Fruit fly (Drosophila melanogaster): ENCODE data around the gene Mi-2.

DNA sequence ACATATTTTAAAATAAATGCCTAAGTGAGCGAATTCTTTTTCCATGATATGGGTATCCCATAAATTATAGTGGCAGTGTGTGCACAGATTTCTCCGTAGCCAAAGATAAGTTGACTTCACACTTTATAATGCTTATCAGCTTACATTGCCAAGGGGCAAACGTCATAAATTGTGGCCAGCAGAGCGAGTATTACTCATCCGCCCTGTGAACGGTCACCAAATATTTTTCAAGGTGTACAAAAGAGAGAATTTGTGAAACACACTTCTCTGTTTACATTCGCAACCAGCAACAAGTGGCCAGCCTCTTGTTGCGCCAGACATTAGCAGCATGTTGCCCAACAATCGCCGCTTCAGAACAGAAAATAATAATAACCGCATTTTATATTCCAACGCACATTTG lies 22.9 kb upstream of the Mi-2 start:
- TF ChIP-seq HLH106 (tag; optimal IDR thresholded peaks at IDR 0.05), result no peak
- no peak for TF ChIP-seq usp (GFP tag; optimal IDR thresholded peaks at IDR 0.05)
- TF ChIP-seq dmrt93B (GFP tag; optimal IDR thresholded peaks at IDR 0.05), result no peak
- no peak for TF ChIP-seq Abd-B (GFP tag; optimal IDR thresholded peaks at IDR 0.05)
- TF ChIP-seq ey (GFP tag; optimal IDR thresholded peaks at IDR 0.05), result no peak
- TF ChIP-seq lola (GFP tag; optimal IDR thresholded peaks at IDR 0.05), result no peak
- TF ChIP-seq Hnf4 (GFP tag; optimal IDR thresholded peaks at IDR 0.05), result peak; percentile 61
- TF ChIP-seq CG32264 (GFP tag; optimal IDR thresholded peaks at IDR 0.05), result no peak
- no peak for TF ChIP-seq N (GFP tag; optimal IDR thresholded peaks at IDR 0.05)
- TF ChIP-seq fru (GFP tag; optimal IDR thresholded peaks at IDR 0.05), result peak; percentile 5
- TF ChIP-seq CrebA (GFP tag; optimal IDR thresholded peaks at IDR 0.05; ENCODE audit: borderline replicate concordance), result no peak
- no peak for TF ChIP-seq Dfd (GFP tag; optimal IDR thresholded peaks at IDR 0.05)
- TF ChIP-seq psq (GFP tag; optimal IDR thresholded peaks at IDR 0.05), result no peak
- peak; percentile 51 for TF ChIP-seq OdsH (GFP tag; optimal IDR thresholded peaks at IDR 0.05)

All from whole organism, wandering third instar larva.